Worm (Caenorhabditis elegans): ENCODE results near the gene sftb-1.

The sftb-1 gene

DNA sequence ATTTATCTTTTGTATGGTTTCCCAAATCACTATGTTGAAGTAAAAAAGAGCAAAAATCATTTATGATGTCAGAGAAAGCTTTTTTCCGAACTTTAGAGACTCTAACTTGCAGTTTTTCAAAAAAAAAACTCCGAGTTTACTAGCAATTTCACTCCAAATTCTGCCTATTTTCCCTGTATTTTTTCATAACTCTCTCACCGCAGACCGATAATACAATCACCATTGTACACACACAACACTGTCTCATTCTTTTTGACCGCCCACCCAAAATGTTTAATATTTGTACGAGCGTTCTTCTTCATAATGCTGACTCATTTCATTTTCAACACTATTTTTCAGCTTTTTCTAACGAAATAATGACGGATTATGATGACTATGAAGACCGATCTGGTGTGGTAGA is 40.2 kb downstream of the sftb-1 start, which contains the start of gene F43C1.5:
TSS of gene F43C1.5 (plus strand) at position 301 of the 400 bp plus-strand sequence.
- no peak for TF ChIP-seq sox-4 (tag; optimal IDR thresholded peaks at IDR 0.05)
- TF ChIP-seq ceh-6 (GFP tag; optimal IDR thresholded peaks at IDR 0.05) = no peak
- no peak for TF ChIP-seq nhr-11 (tag; optimal IDR thresholded peaks at IDR 0.05)

DNA sequence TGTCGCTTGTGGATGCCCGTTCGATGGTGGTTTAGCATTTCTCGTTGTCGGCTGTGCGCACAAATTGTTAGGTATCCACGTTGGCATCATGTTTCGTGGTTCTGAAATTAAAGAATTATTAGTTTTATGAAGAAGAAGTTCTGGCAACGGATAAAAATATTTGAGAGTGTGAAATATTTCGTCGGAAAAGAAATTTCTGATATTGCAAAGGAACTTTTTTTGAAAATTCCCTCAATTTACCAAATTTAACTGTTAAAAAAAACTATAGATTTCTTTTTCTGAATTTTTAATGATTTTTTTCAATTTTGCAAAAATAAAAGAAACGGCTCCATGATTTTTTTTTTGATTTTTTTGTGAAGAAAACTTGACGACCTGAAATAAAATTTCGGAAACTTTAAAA is 41.1 kb downstream of the sftb-1 start, which contains the start of gene mpk-1:
TSS of gene mpk-1 (minus strand) at position 101 of the 400 bp plus-strand sequence.
- TF ChIP-seq ztf-16 (tag; optimal IDR thresholded peaks at IDR 0.05) (no peak), ref-2 (tag; optimal IDR thresholded peaks at IDR 0.05) (no peak), che-1 (tag; optimal IDR thresholded peaks at IDR 0.05) (no peak), nfya-1 (tag; optimal IDR thresholded peaks at IDR 0.05) (no peak), zip-5 (tag; optimal IDR thresholded peaks at IDR 0.05) (no peak), lim-6 (tag; optimal IDR thresholded peaks at IDR 0.05) (no peak), sox-4 (tag; optimal IDR thresholded peaks at IDR 0.05) (no peak), mec-3 (tag; optimal IDR thresholded peaks at IDR 0.05; ENCODE audit: borderline replicate concordance) (no peak), hlh-6 (tag; optimal IDR thresholded peaks at IDR 0.05) (no peak), ceh-22 (tag; optimal IDR thresholded peaks at IDR 0.05) (no peak), odd-2 (tag; optimal IDR thresholded peaks at IDR 0.05) (no peak), ceh-14 (tag; optimal IDR thresholded peaks at IDR 0.05) (no peak), pat-9 (tag; optimal IDR thresholded peaks at IDR 0.05) (no peak), gmeb-2 (tag; optimal IDR thresholded peaks at IDR 0.05) (no peak), F13H6.1 (tag; optimal IDR thresholded peaks at IDR 0.05) (no peak), ceh-48 (tag; optimal IDR thresholded peaks at IDR 0.05) (no peak), ceh-6 (GFP tag; optimal IDR thresholded peaks at IDR 0.05) (no peak), Y22D7AL.16 (tag; optimal IDR thresholded peaks at IDR 0.05) (no peak), hlh-13 (GFP tag; optimal IDR thresholded peaks at IDR 0.05) (no peak)

DNA sequence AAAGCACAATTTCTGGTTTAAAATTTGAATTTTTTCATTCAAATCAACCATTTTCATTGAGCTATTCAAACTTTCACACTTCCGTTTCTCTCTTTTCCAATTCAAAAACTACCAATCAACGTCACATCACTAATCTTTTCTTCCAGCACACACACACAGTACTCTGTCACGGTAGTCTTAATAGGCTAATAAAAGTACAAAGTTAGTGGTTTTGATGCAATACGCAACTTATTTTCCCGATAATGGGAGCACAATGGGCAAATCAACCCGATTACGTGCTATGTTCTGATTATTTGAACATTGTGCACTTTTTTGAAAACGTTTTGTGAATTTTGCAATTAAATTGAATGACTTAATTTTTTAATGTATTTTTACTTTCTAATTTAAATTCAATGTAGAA is 41.7 kb downstream of the sftb-1 start:
- TF ChIP-seq ets-4 (tag; optimal IDR thresholded peaks at IDR 0.05) (no peak), pqm-1 (tag; optimal IDR thresholded peaks at IDR 0.05) (no peak)

DNA sequence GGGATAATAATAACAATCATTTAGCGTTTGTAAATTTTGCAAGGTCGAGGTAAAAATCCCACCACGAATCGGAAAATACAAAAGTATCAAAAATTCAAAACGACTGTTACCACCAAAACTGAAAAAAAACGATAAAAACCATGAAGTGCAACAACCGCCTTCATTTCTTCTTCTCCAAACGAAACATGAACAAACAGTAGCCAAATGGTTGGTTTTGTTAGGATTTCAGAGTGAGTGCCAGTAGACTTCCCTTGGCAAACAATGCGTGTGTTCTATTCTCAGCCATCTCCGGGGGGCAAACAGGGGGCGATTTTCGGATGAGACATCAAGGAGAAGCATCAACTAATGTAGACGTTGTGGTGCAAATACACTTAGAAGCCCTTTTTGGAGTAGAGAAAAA is 44.3 kb downstream of the sftb-1 start:
- TF ChIP-seq K02D7.2 (tag; optimal IDR thresholded peaks at IDR 0.05) = no peak
- TF ChIP-seq pqm-1 (tag; optimal IDR thresholded peaks at IDR 0.05) = no peak
- no peak for TF ChIP-seq hlh-30 (tag; optimal IDR thresholded peaks at IDR 0.05; ENCODE audit: insufficient read depth)
- TF ChIP-seq elt-2 (tag; optimal IDR thresholded peaks at IDR 0.05) = no peak
- TF ChIP-seq sox-4 (tag; optimal IDR thresholded peaks at IDR 0.05) = no peak
- TF ChIP-seq ceh-22 (tag; optimal IDR thresholded peaks at IDR 0.05) = no peak
- no peak for TF ChIP-seq hlh-6 (tag; optimal IDR thresholded peaks at IDR 0.05)
- no peak for TF ChIP-seq hlh-15 (tag; optimal IDR thresholded peaks at IDR 0.05)
- no peak for TF ChIP-seq sox-2 (GFP tag; IDR thresholded peaks at IDR 0.05)

- TF ChIP-seq dve-1 (tag; optimal IDR thresholded peaks at IDR 0.05) (peak; percentile 29), ref-2 (tag; optimal IDR thresholded peaks at IDR 0.05) (peak; percentile 61), elt-2 (tag; optimal IDR thresholded peaks at IDR 0.05) (peak; percentile 60), unc-42 (tag; optimal IDR thresholded peaks at IDR 0.05) (peak; percentile 84), nfya-1 (tag; optimal IDR thresholded peaks at IDR 0.05) (peak; percentile 88), F13H6.1 (tag; optimal IDR thresholded peaks at IDR 0.05) (peak; percentile 33), lin-11 (tag; optimal IDR thresholded peaks at IDR 0.05) (no peak), unc-55 (GFP tag; optimal IDR thresholded peaks at IDR 0.05) (peak; percentile 86), pros-1 (tag; optimal IDR thresholded peaks at IDR 0.05) (peak; percentile 84), unc-3 (GFP tag; conservative IDR thresholded peaks at IDR 0.05) (no peak), unc-3 (tag; optimal IDR thresholded peaks at IDR 0.05) (peak; percentile 57), ahr-1 (tag; optimal IDR thresholded peaks at IDR 0.05) (no peak), fax-1 (tag; optimal IDR thresholded peaks at IDR 0.05) (no peak), ceh-22 (tag; optimal IDR thresholded peaks at IDR 0.05) (no peak), ama-1 (optimal IDR thresholded peaks at IDR 0.05) (no peak), ets-4 (tag; optimal IDR thresholded peaks at IDR 0.05) (peak; percentile 57), lim-6 (tag; optimal IDR thresholded peaks at IDR 0.05) (peak; percentile 8), hlh-15 (tag; optimal IDR thresholded peaks at IDR 0.05) (no peak), pha-4 (tag; optimal IDR thresholded peaks at IDR 0.05) (no peak), sdc-2 (tag; optimal IDR thresholded peaks at IDR 0.05) (peak; percentile 32), C08G9.2 (tag; optimal IDR thresholded peaks at IDR 0.05) (peak; percentile 49), gmeb-2 (tag; optimal IDR thresholded peaks at IDR 0.05) (no peak), hlh-8 (tag; optimal IDR thresholded peaks at IDR 0.05) (peak; percentile 36), fkh-6 (tag; optimal IDR thresholded peaks at IDR 0.05) (peak; percentile 43), pat-9 (tag; optimal IDR thresholded peaks at IDR 0.05) (peak; percentile 14), ceh-19 (GFP tag; optimal IDR thresholded peaks at IDR 0.05) (peak; percentile 35), ceh-34 (tag; optimal IDR thresholded peaks at IDR 0.05) (peak; percentile 72), hlh-30 (tag; optimal IDR thresholded peaks at IDR 0.05; ENCODE audit: insufficient read depth) (peak; percentile 62), K02D7.2 (tag; optimal IDR thresholded peaks at IDR 0.05) (no peak)
Measured at ce11 chrIII:4223668-4224127, 45.4 kb downstream of the sftb-1 start.
